Fruit fly (Drosophila melanogaster): ENCODE results near the gene CG17672.

Gene CG17672

DNA sequence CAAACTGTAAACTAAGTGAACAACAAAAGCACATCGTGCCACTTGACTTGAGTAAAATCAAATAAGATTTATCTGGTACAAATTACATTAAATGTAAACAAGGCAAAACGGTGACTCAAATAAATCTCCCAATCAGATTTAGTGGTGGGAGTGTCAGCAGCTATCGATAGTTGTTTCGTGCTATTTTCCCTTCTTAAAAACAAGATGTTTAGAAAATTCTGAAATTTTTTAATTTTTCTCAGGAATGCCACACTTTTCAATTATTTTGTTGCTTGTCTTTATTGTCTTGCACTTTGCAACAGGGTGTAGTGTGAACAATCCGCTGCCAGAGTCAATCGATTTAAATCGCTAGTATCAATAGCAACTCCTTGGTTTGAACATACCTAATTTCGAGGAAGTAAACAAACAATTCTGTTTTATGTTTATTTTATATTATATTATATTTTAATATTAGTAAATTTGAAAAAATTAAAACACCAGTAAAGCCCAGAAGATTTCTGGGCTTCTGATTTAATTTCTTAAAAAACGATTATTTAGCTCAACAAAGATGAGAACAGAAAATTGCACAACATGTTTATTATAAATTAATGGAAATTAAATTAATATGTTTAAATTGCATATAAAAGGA lies 13.5 kb upstream of the CG17672 start, which contains the start of gene MICAL-like (continued):
- peak; percentile 87 for TF ChIP-seq sens (GFP tag)
- TF ChIP-seq CG3847 (GFP tag; IDR thresholded peaks at IDR 0.05), result no peak; the same call in 1 of the 2 replicates
- TF ChIP-seq lov (optimal IDR thresholded peaks at IDR 0.05), result no peak
- no peak for TF ChIP-seq lov (GFP tag; IDR thresholded peaks at IDR 0.05)
- TF ChIP-seq Hmr (GFP tag; optimal IDR thresholded peaks at IDR 0.05), result no peak
- peak; percentile 6; the same call in 1 of the 2 replicates for TF ChIP-seq vvl (GFP tag; IDR thresholded peaks at IDR 0.05)
- peak; percentile 78 for TF ChIP-seq CG14710 (tag; optimal IDR thresholded peaks at IDR 0.05)
- TF ChIP-seq CG7745 (tag; optimal IDR thresholded peaks at IDR 0.05), result no peak
- TF ChIP-seq CG7372 (GFP tag; IDR thresholded peaks at IDR 0.05), result no peak; the same call in 1 of the 2 replicates
- TF ChIP-seq CG17361 (GFP tag; IDR thresholded peaks at IDR 0.05), result no peak; the same call in 2 of the 3 replicates
- TF ChIP-seq vnd (GFP tag; IDR thresholded peaks at IDR 0.05; ENCODE audit: partially characterized antibody), result peak; percentile 89
- TF ChIP-seq gro (GFP tag; optimal IDR thresholded peaks at IDR 0.05), result peak; percentile 37
- no peak for TF ChIP-seq CG7839 (tag; optimal IDR thresholded peaks at IDR 0.05)
- 0 out of 2 replicates have a peak, but pooled peaks have one; percentile 14 for TF ChIP-seq Atf6 (GFP tag; IDR thresholded peaks at IDR 0.05)
- TF ChIP-seq wor (GFP tag; IDR thresholded peaks at IDR 0.05), result no peak
- peak; percentile 30 for TF ChIP-seq CG9817 (tag; optimal IDR thresholded peaks at IDR 0.05)
- TF ChIP-seq CG6272 (GFP tag; IDR thresholded peaks at IDR 0.05), result peak; percentile 12; the same call in 1 of the 2 replicates
- TF ChIP-seq croc (GFP tag; conservative IDR thresholded peaks at IDR 0.05), result no peak
- peak; percentile 80; the same call in 2 of the 4 replicates for TF ChIP-seq chinmo (GFP tag; IDR thresholded peaks at IDR 0.05; ENCODE audit: partially characterized antibody)
- 0 out of 2 replicates have a peak, but pooled peaks have one; percentile 22 for TF ChIP-seq danr (GFP tag; IDR thresholded peaks at IDR 0.05)
- TF ChIP-seq Elba2 (GFP tag; optimal IDR thresholded peaks at IDR 0.05), result no peak
- no peak for TF ChIP-seq zf30C (GFP tag; optimal IDR thresholded peaks at IDR 0.05)
- TF ChIP-seq sc (optimal IDR thresholded peaks at IDR 0.05), result no peak
- TF ChIP-seq sc (GFP tag; optimal IDR thresholded peaks at IDR 0.05), result no peak
- peak; percentile 47 for TF ChIP-seq Antp (GFP tag; optimal IDR thresholded peaks at IDR 0.05)
- no peak for TF ChIP-seq gsb (GFP tag; IDR thresholded peaks at IDR 0.05)
- no peak for TF ChIP-seq PHDP (tag; optimal IDR thresholded peaks at IDR 0.05)
- TF ChIP-seq NC2β (GFP tag; optimal IDR thresholded peaks at IDR 0.05), result no peak
- TF ChIP-seq BtbVII (GFP tag; optimal IDR thresholded peaks at IDR 0.05), result no peak
- no peak for TF ChIP-seq CG1792 (GFP tag; optimal IDR thresholded peaks at IDR 0.05)
- TF ChIP-seq jumu (GFP tag; optimal IDR thresholded peaks at IDR 0.05), result no peak
- TF ChIP-seq CG8359 (GFP tag; optimal IDR thresholded peaks at IDR 0.05; ENCODE audit: borderline replicate concordance), result no peak

- TF ChIP-seq CG7786 (GFP tag; optimal IDR thresholded peaks at IDR 0.05) (peak; percentile 73), ranshi (GFP tag; IDR thresholded peaks at IDR 0.05) (peak; percentile 91), tup (GFP tag; optimal IDR thresholded peaks at IDR 0.05) (peak; percentile 73), Side (GFP tag; optimal IDR thresholded peaks at IDR 0.05) (peak; percentile 80), CG17328 (GFP tag; IDR thresholded peaks at IDR 0.05) (peak; percentile 86), CG15601 (tag; optimal IDR thresholded peaks at IDR 0.05) (peak; percentile 63), CG13894 (tag; optimal IDR thresholded peaks at IDR 0.05) (peak; percentile 89), sc (optimal IDR thresholded peaks at IDR 0.05) (no peak), sc (GFP tag; optimal IDR thresholded peaks at IDR 0.05) (peak; percentile 26), Ssrp (tag; optimal IDR thresholded peaks at IDR 0.05) (peak; percentile 73), fru (optimal IDR thresholded peaks at IDR 0.05) (no peak), gsb (GFP tag; IDR thresholded peaks at IDR 0.05) (peak; percentile 82), fd102C (GFP tag; optimal IDR thresholded peaks at IDR 0.05) (no peak), run (tag; optimal IDR thresholded peaks at IDR 0.05) (peak; percentile 43), CG17829 (tag; optimal IDR thresholded peaks at IDR 0.05) (peak; percentile 75), lmd (GFP tag; IDR thresholded peaks at IDR 0.05) (peak; percentile 85), az2 (GFP tag; optimal IDR thresholded peaks at IDR 0.05) (peak; percentile 67), CG3281 (GFP tag; optimal IDR thresholded peaks at IDR 0.05) (peak; percentile 90), CG8359 (GFP tag; optimal IDR thresholded peaks at IDR 0.05; ENCODE audit: borderline replicate concordance) (peak; percentile 56), CG16815 (GFP tag; optimal IDR thresholded peaks at IDR 0.05) (peak; percentile 48), CG13296 (GFP tag; optimal IDR thresholded peaks at IDR 0.05) (peak; percentile 91), CG17912 (GFP tag; optimal IDR thresholded peaks at IDR 0.05) (peak; percentile 51)
These were observed 12.8 kb upstream of the CG17672 start, which contains the start of gene CG11267 for dm6 chr3L:13015823-13016465. Gene CG11267 (plus strand): TSS chr3L:13016050.

All from whole organism, embryonic.